Worm (Caenorhabditis elegans) whole organism, L3 larva: ENCODE measurements around the gene hgap-2.

Source experiments
- R02D3.7 ChIP-seq: fragments of 150-350 bp; optimal IDR thresholded peaks from 2 replicates; lab custom pipeline; 2014; ENCODE audit warnings: missing biosample characterization, missing genetic modification characterization
- ZK546.5 ChIP-seq: sonication (generic microtip); optimal IDR thresholded peaks from 2 replicates; lab custom pipeline; 2017; ENCODE audit warnings: missing biosample characterization, missing genetic modification characterization
- aly-2 ChIP-seq: fragments of 150-350 bp; optimal IDR thresholded peaks from 2 replicates; lab custom pipeline; 2014; ENCODE audit warnings: missing biosample characterization, missing genetic modification characterization
- ceh-28 ChIP-seq: fragments of 150-350 bp; optimal IDR thresholded peaks from 2 replicates; lab custom pipeline; 2014; ENCODE audit warnings: missing biosample characterization, missing genetic modification reagents, missing genetic modification characterization
- elt-1 ChIP-seq: fragments of 150-350 bp; optimal IDR thresholded peaks from 2 replicates; lab custom pipeline; 2014; ENCODE audit warnings: missing biosample characterization, missing genetic modification characterization
- elt-3 ChIP-seq, 3 experiments: fragments of 150-350 bp in 1 of 3; sonication (generic microtip) in 2 of 3; optimal IDR thresholded peaks; 2 replicates in 2 of 3; 4 replicates in 1 of 3; lab custom pipeline; 2014 to 2017; ENCODE audit warnings: missing biosample characterization in 3 of 3, missing genetic modification characterization in 3 of 3
- jun-1 ChIP-seq: fragments of 150-350 bp; optimal IDR thresholded peaks from 2 replicates; lab custom pipeline; 2014; ENCODE audit warnings: missing biosample characterization, missing genetic modification reagents, missing genetic modification characterization
- nhr-11 ChIP-seq: fragments of 150-350 bp; optimal IDR thresholded peaks from 2 replicates; lab custom pipeline; 2014; ENCODE audit warnings: missing biosample characterization, missing genetic modification characterization
- nhr-28 ChIP-seq: fragments of 150-350 bp; optimal IDR thresholded peaks from 2 replicates; lab custom pipeline; 2014; ENCODE audit warnings: missing biosample characterization, missing genetic modification characterization
- nhr-76 ChIP-seq: fragments of 150-350 bp; sonication (generic microtip); optimal IDR thresholded peaks from 5 replicates; lab custom pipeline; 2014; ENCODE audit warnings: missing biosample characterization, missing genetic modification characterization

- TF ChIP-seq aly-2 = no peak
- no peak for TF ChIP-seq R02D3.7 (tag; lab: Kevin White, UChicago)
- TF ChIP-seq nhr-11 = no peak
- TF ChIP-seq elt-3 (tag; optimal IDR thresholded peaks at IDR 0.05; lab: Kevin White, UChicago) = no peak
- no peak for TF ChIP-seq ZK546.5 (tag; lab: Kevin White, UChicago)
- no peak for TF ChIP-seq jun-1 (tag; lab: Kevin White, UChicago)
- no peak for TF ChIP-seq nhr-76 (tag; lab: Kevin White, UChicago)
- TF ChIP-seq elt-1 (tag; lab: Kevin White, UChicago) = no peak
- TF ChIP-seq nhr-28 (tag; lab: Kevin White, UChicago) = no peak
- no peak for TF ChIP-seq ceh-28 (tag; lab: Kevin White, UChicago)
These were observed 31.6 kb upstream of the hgap-2 start, which contains the start of the genes cyn-11 and T01B7.5 for ce11 chrII:8716231-8716878.
